Fruit fly (Drosophila melanogaster) whole organism, embryonic: Measurements from ENCODE around the gene Fbp1.

Experiments used
- Abd-B ChIP-seq: fragments of 200-800 bp; sonication (Bioruptor generic); optimal IDR thresholded peaks from 2 replicates; lab custom pipeline; 2018; ENCODE audit warnings: missing biosample characterization, mild to moderate bottlenecking, missing genetic modification characterization, moderate library complexity
- Bgb ChIP-seq: fragments of 200-800 bp; sonication (Bioruptor generic); IDR thresholded peaks from 2 replicates; pipeline ENCODE4 v1.3.6; 2022; ENCODE audit warnings: missing biosample characterization, missing genetic modification characterization; ENCODE audit not compliant: partially characterized antibody
- Blimp-1 ChIP-seq: fragments of 200-800 bp; sonication (Bioruptor generic); optimal IDR thresholded peaks from 3 replicates; lab custom pipeline; 2018; ENCODE audit warnings: missing biosample characterization, missing genetic modification characterization, mild to moderate bottlenecking, moderate library complexity, missing genetic modification reagents
- Bteb2 ChIP-seq: fragments of 200-800 bp; sonication (Bioruptor generic); optimal IDR thresholded peaks from 2 replicates; lab custom pipeline; 2016; ENCODE audit warnings: missing biosample characterization, missing genetic modification characterization
- CG11456 ChIP-seq: fragments of 200-800 bp; sonication (Bioruptor generic); IDR thresholded peaks from 3 replicates; pipeline ENCODE4 v1.3.6; 2022; ENCODE audit warnings: missing biosample characterization, missing genetic modification characterization
- CG12155 ChIP-seq: fragments of 200-800 bp; sonication (Bioruptor generic); optimal IDR thresholded peaks from 3 replicates; lab custom pipeline; 2016; ENCODE audit warnings: missing biosample characterization, missing genetic modification characterization
- CG12236 ChIP-seq: fragments of 200-800 bp; sonication (Bioruptor generic); optimal IDR thresholded peaks from 2 replicates; lab custom pipeline; 2016; ENCODE audit warnings: missing biosample characterization, missing genetic modification characterization
- CG14965 ChIP-seq: fragments of 200-800 bp; sonication (Bioruptor generic); optimal IDR thresholded peaks from 2 replicates; lab custom pipeline; 2016; ENCODE audit warnings: missing biosample characterization, missing genetic modification characterization, borderline replicate concordance
- CG16813 ChIP-seq: fragments of 200-800 bp; sonication (Bioruptor generic); IDR thresholded peaks from 3 replicates; pipeline ENCODE4 v1.3.6; 2022; ENCODE audit warnings: missing biosample characterization, missing genetic modification characterization; ENCODE audit not compliant: partially characterized antibody
- CG2116 ChIP-seq: fragments of 200-800 bp; sonication (Bioruptor generic); optimal IDR thresholded peaks from 3 replicates; lab custom pipeline; 2018; ENCODE audit warnings: missing biosample characterization, mild to moderate bottlenecking, missing genetic modification characterization
- CG2712 ChIP-seq: fragments of 200-800 bp; optimal IDR thresholded peaks from 3 replicates; lab custom pipeline; 2019; ENCODE audit warnings: missing biosample characterization, mild to moderate bottlenecking, missing genetic modification characterization, moderate library complexity
- CG32772 ChIP-seq: fragments of 200-800 bp; sonication (Bioruptor generic); IDR thresholded peaks from 2 replicates; pipeline ENCODE4 v1.3.6; 2022; ENCODE audit warnings: missing biosample characterization, missing genetic modification characterization
- CG3407 ChIP-seq: fragments of 200-800 bp; sonication (Bioruptor generic); optimal IDR thresholded peaks from 2 replicates; lab custom pipeline; 2018; ENCODE audit warnings: missing biosample characterization, mild to moderate bottlenecking, missing genetic modification characterization
- CG4854 ChIP-seq: fragments of 200-800 bp; sonication (Bioruptor generic); optimal IDR thresholded peaks from 2 replicates; lab custom pipeline; 2016; ENCODE audit warnings: missing biosample characterization, missing genetic modification characterization, inconsistent platforms
- CG5180 ChIP-seq: fragments of 200-800 bp; sonication (Bioruptor generic); optimal IDR thresholded peaks from 3 replicates; lab custom pipeline; 2017; ENCODE audit warnings: missing biosample characterization, missing genetic modification characterization, mild to moderate bottlenecking, moderate library complexity, missing genetic modification reagents
- CG6683 ChIP-seq: fragments of 200-800 bp; sonication (Bioruptor generic); optimal IDR thresholded peaks from 2 replicates; lab custom pipeline; 2017; ENCODE audit warnings: missing biosample characterization, mild to moderate bottlenecking, missing genetic modification characterization, missing genetic modification reagents
- CG7357 ChIP-seq: fragments of 200-800 bp; sonication (Bioruptor generic); IDR thresholded peaks from 3 replicates; pipeline ENCODE4 v1.3.6; 2022; ENCODE audit warnings: missing biosample characterization, missing genetic modification characterization
- CG7372 ChIP-seq: fragments of 200-800 bp; sonication (Bioruptor generic); IDR thresholded peaks from 2 replicates; pipeline ENCODE4 v1.3.6; 2022; ENCODE audit warnings: missing biosample characterization, missing genetic modification characterization
- CG7987 ChIP-seq: fragments of 200-800 bp; sonication (Bioruptor generic); optimal IDR thresholded peaks from 2 replicates; lab custom pipeline; 2018; ENCODE audit warnings: missing biosample characterization, mild to moderate bottlenecking, missing genetic modification characterization, moderate library complexity
- CG8290 ChIP-seq, 3 experiments: fragments of 200-800 bp; sonication (Bioruptor generic); optimal IDR thresholded peaks; 2 replicates each; lab custom pipeline; 2016 to 2019; ENCODE audit warnings: missing biosample characterization in 3 of 3, missing genetic modification characterization in 3 of 3, mild to moderate bottlenecking in 2 of 3, moderate library complexity in 1 of 3
- Camta ChIP-seq: fragments of 200-800 bp; sonication (Bioruptor generic); optimal IDR thresholded peaks from 2 replicates; lab custom pipeline; 2016; ENCODE audit warnings: missing biosample characterization, missing genetic modification characterization
- HLH54F ChIP-seq: fragments of 200-800 bp; sonication (Bioruptor generic); optimal IDR thresholded peaks from 3 replicates; lab custom pipeline; 2016; ENCODE audit warnings: missing biosample characterization, missing genetic modification characterization
- Hr51 ChIP-seq, 2 experiments: fragments of 200-800 bp; sonication (Bioruptor generic); optimal IDR thresholded peaks; 2 replicates in 1 of 2; 3 replicates in 1 of 2; lab custom pipeline; 2016 to 2018; ENCODE audit warnings: missing biosample characterization in 2 of 2, missing genetic modification characterization in 2 of 2, mild to moderate bottlenecking in 1 of 2, moderate library complexity in 1 of 2
- Hr78 ChIP-seq, 2 experiments: fragments of 200-800 bp in 1 of 2; fragments of >200 bp in 1 of 2; sonication (Bioruptor generic) in 1 of 2; optimal IDR thresholded peaks; 2 replicates each; lab custom pipeline; 2017 to 2019; ENCODE audit warnings: missing biosample characterization in 2 of 2, missing genetic modification characterization in 2 of 2, mild to moderate bottlenecking in 1 of 2, moderate library complexity in 1 of 2
- Jarid2 ChIP-seq: fragments of 200-800 bp; sonication (Bioruptor generic); optimal IDR thresholded peaks from 3 replicates; lab custom pipeline; 2017; ENCODE audit warnings: mild to moderate bottlenecking, missing biosample characterization, missing genetic modification reagents, missing genetic modification characterization
- Max ChIP-seq: fragments of 200-800 bp; sonication (Bioruptor generic); optimal IDR thresholded peaks from 2 replicates; lab custom pipeline; 2016; ENCODE audit warnings: missing biosample characterization, mild to moderate bottlenecking, missing genetic modification characterization
- Nf-YB ChIP-seq: fragments of 200-800 bp; sonication (Bioruptor generic); optimal IDR thresholded peaks from 3 replicates; lab custom pipeline; 2019; ENCODE audit warnings: missing biosample characterization, mild to moderate bottlenecking, missing genetic modification characterization, moderate library complexity
- Oli ChIP-seq: fragments of 200-800 bp; sonication (Bioruptor generic); optimal IDR thresholded peaks from 2 replicates; lab custom pipeline; 2018; ENCODE audit warnings: missing biosample characterization, mild to moderate bottlenecking, missing genetic modification characterization, moderate library complexity
- Opbp ChIP-seq: fragments of 200-800 bp; sonication (Bioruptor generic); IDR thresholded peaks from 3 replicates; pipeline ENCODE4 v1.3.6; 2022; ENCODE audit warnings: missing biosample characterization, missing genetic modification characterization; ENCODE audit not compliant: partially characterized antibody
- Ravus ChIP-seq: fragments of 200-800 bp; sonication (Bioruptor generic); IDR thresholded peaks from 2 replicates; pipeline ENCODE4 v1.3.6; 2022; ENCODE audit warnings: missing biosample characterization, missing genetic modification characterization
- Usf ChIP-seq: fragments of 200-800 bp; sonication (Bioruptor generic); optimal IDR thresholded peaks from 2 replicates; lab custom pipeline; 2017; ENCODE audit warnings: missing genotype, missing biosample characterization, missing genetic modification characterization
- Xrp1 ChIP-seq: fragments of 200-800 bp; sonication (Bioruptor generic); IDR thresholded peaks from 2 replicates; pipeline ENCODE4 v1.3.6; 2022; ENCODE audit warnings: missing biosample characterization, missing genetic modification characterization
- bigmax ChIP-seq: fragments of 200-800 bp; sonication (Bioruptor generic); optimal IDR thresholded peaks from 2 replicates; lab custom pipeline; 2018; ENCODE audit warnings: missing biosample characterization, mild to moderate bottlenecking, missing genetic modification characterization
- chm ChIP-seq: fragments of 200-800 bp; sonication (Bioruptor generic); IDR thresholded peaks from 2 replicates; pipeline ENCODE4 v1.3.6; 2022; ENCODE audit warnings: missing biosample characterization, missing genetic modification characterization
- crp ChIP-seq, 2 experiments: fragments of 200-800 bp; sonication (Bioruptor generic); optimal IDR thresholded peaks; 2 replicates in 1 of 2; 3 replicates in 1 of 2; lab custom pipeline; 2017; ENCODE audit warnings: missing biosample characterization in 2 of 2, missing genetic modification characterization in 2 of 2, mild to moderate bottlenecking in 1 of 2, moderate library complexity in 1 of 2
- fd3F ChIP-seq: fragments of 200-800 bp; sonication (Bioruptor generic); optimal IDR thresholded peaks from 2 replicates; lab custom pipeline; 2018; ENCODE audit warnings: missing biosample characterization, mild to moderate bottlenecking, missing genetic modification characterization, moderate library complexity
- fru ChIP-seq: fragments of >200 bp; optimal IDR thresholded peaks from 2 replicates; lab custom pipeline; 2017
- hbn ChIP-seq: fragments of 200-800 bp; sonication (Bioruptor generic); IDR thresholded peaks from 2 replicates; pipeline ENCODE4 v1.3.6; 2022; ENCODE audit warnings: missing biosample characterization, missing genetic modification characterization; ENCODE audit not compliant: partially characterized antibody
- hth ChIP-seq: fragments of >200 bp; optimal IDR thresholded peaks from 2 replicates; lab custom pipeline; 2017; ENCODE audit warnings: inconsistent platforms
- kni ChIP-seq: fragments of 200-800 bp; sonication (Bioruptor generic); optimal IDR thresholded peaks from 3 replicates; lab custom pipeline; 2017; ENCODE audit warnings: mild to moderate bottlenecking, missing biosample characterization, missing genetic modification reagents, missing genetic modification characterization
- luna ChIP-seq: fragments of 200-800 bp; sonication (Bioruptor generic); optimal IDR thresholded peaks from 2 replicates; lab custom pipeline; 2016; ENCODE audit warnings: missing biosample characterization, missing genetic modification characterization
- org-1 ChIP-seq: fragments of 200-800 bp; sonication (Bioruptor generic); optimal IDR thresholded peaks from 2 replicates; lab custom pipeline; 2017; ENCODE audit warnings: missing biosample characterization, missing genetic modification characterization
- pita ChIP-seq: fragments of 200-800 bp; sonication (Bioruptor generic); optimal IDR thresholded peaks from 2 replicates; lab custom pipeline; 2017; ENCODE audit warnings: missing biosample characterization, mild to moderate bottlenecking, missing genetic modification characterization
- pros ChIP-seq: fragments of 200-800 bp; sonication (Bioruptor generic); optimal IDR thresholded peaks from 3 replicates; lab custom pipeline; 2019; ENCODE audit warnings: missing biosample characterization, mild to moderate bottlenecking, missing genetic modification characterization, moderate library complexity
- sna ChIP-seq: fragments of 200-800 bp; sonication (Bioruptor generic); IDR thresholded peaks from 2 replicates; pipeline ENCODE4 v1.3.6; 2022; ENCODE audit warnings: missing biosample characterization, missing genetic modification characterization; ENCODE audit not compliant: partially characterized antibody
- so ChIP-seq: fragments of 200-800 bp; sonication (Bioruptor generic); IDR thresholded peaks from 3 replicates; pipeline ENCODE4 v1.3.6; 2022; ENCODE audit warnings: missing biosample characterization, missing genetic modification characterization
- stwl ChIP-seq: fragments of 200-800 bp; sonication (Bioruptor generic); optimal IDR thresholded peaks from 3 replicates; lab custom pipeline; 2018; ENCODE audit warnings: missing biosample characterization, mild to moderate bottlenecking, missing genetic modification characterization, moderate library complexity
- sug ChIP-seq: fragments of 200-800 bp; optimal IDR thresholded peaks from 2 replicates; lab custom pipeline; 2019; ENCODE audit warnings: missing biosample characterization, mild to moderate bottlenecking, missing genetic modification characterization, moderate library complexity

Fbp1 gene

dm6 chr3L:14049620-14050253 is 48.1 kb downstream of the Fbp1 start, which contains the start of gene Neurl4 (continued):
- TF ChIP-seq Oli (tag; lab: Kevin White, UChicago) (peak; percentile 75), CG16813 (GFP tag; lab: Robert Waterston, UW) (no peak), Opbp (GFP tag; lab: Robert Waterston, UW) (no peak), CG4854 (no peak), Hr51 (GFP tag; optimal IDR thresholded peaks at IDR 0.05; lab: Kevin White, UChicago) (peak in 1 of 2 experiments; percentile 13), org-1 (GFP tag; lab: Kevin White, UChicago) (no peak), Abd-B (peak; percentile 62), sna (no peak), CG6683 (GFP tag; lab: Kevin White, UChicago) (no peak), CG3407 (peak; percentile 8), sug (tag; lab: Kevin White, UChicago) (no peak), Bteb2 (GFP tag; lab: Kevin White, UChicago) (peak; percentile 61), luna (GFP tag; lab: Kevin White, UChicago) (no peak), Bgb (GFP tag; lab: Robert Waterston, UW) (no peak), CG11456 (GFP tag; lab: Robert Waterston, UW) (peak; percentile 76; the same call in 2 of the 3 replicates), pros (no peak), bigmax (no peak), CG12155 (GFP tag; lab: Kevin White, UChicago) (peak; percentile 62), CG5180 (no peak), hth (lab: Kevin White, UChicago) (no peak), CG7357 (GFP tag; lab: Robert Waterston, UW) (no peak), stwl (tag; lab: Kevin White, UChicago) (peak; percentile 28), Ravus (GFP tag; lab: Robert Waterston, UW) (no peak; the same call in 1 of the 2 replicates), CG32772 (no peak), CG2116 (GFP tag; lab: Kevin White, UChicago) (peak; percentile 23), chm (peak; percentile 81), HLH54F (GFP tag; lab: Kevin White, UChicago) (peak; percentile 52), Xrp1 (GFP tag; lab: Robert Waterston, UW) (no peak), CG8290 (GFP tag; optimal IDR thresholded peaks at IDR 0.05; lab: Kevin White, UChicago) (no peak), CG8290 (tag; optimal IDR thresholded peaks at IDR 0.05; lab: Kevin White, UChicago) (no peak), hbn (GFP tag; lab: Robert Waterston, UW) (no peak), CG7987 (GFP tag; lab: Kevin White, UChicago) (no peak), Nf-YB (GFP tag; lab: Kevin White, UChicago) (no peak), Usf (GFP tag; lab: Kevin White, UChicago) (peak; percentile 23), kni (GFP tag; lab: Kevin White, UChicago) (no peak), Blimp-1 (GFP tag; lab: Kevin White, UChicago) (no peak), fd3F (peak; percentile 66), pita (GFP tag; lab: Kevin White, UChicago) (no peak), so (0 out of 3 replicates have a peak, but pooled peaks have one; percentile 8), Camta (GFP tag; lab: Kevin White, UChicago) (peak; percentile 74), crp (GFP tag; optimal IDR thresholded peaks at IDR 0.05; lab: Kevin White, UChicago) (peak in 1 of 2 experiments; percentile 36), Jarid2 (GFP tag; lab: Kevin White, UChicago) (no peak), CG2712 (tag; lab: Kevin White, UChicago) (peak; percentile 75), Max (GFP tag; lab: Kevin White, UChicago) (no peak), CG14965 (GFP tag; lab: Kevin White, UChicago) (no peak), CG7372 (GFP tag; lab: Robert Waterston, UW) (0 out of 2 replicates have a peak, but pooled peaks have one; percentile 8), CG12236 (GFP tag; lab: Kevin White, UChicago) (no peak), Hr78 (GFP tag; optimal IDR thresholded peaks at IDR 0.05; lab: Kevin White, UChicago) (no peak), fru (lab: Kevin White, UChicago) (no peak)
